Fruit fly (Drosophila melanogaster) whole organism, embryonic: ENCODE measurements around the gene CG6023.
A peak's percentile ranks its signal among the peaks of the same experiment; 100 is the strongest.

Source experiments
- Antp ChIP-seq: fragments of 200-800 bp; sonication (Bioruptor generic); optimal IDR thresholded peaks from 3 replicates; lab custom pipeline; 2016; ENCODE audit warnings: missing biosample characterization, missing genetic modification characterization
- CG10654 ChIP-seq: fragments of 200-800 bp; sonication (Bioruptor generic); optimal IDR thresholded peaks from 2 replicates; lab custom pipeline; 2016; ENCODE audit warnings: missing biosample characterization, missing genetic modification characterization
- CG10959 ChIP-seq: fragments of 200-800 bp; sonication (Bioruptor generic); IDR thresholded peaks from 2 replicates; pipeline ENCODE4 v1.3.6; 2022; ENCODE audit warnings: missing biosample characterization, missing genetic modification characterization
- CG11723 ChIP-seq: fragments of 200-800 bp; sonication (Bioruptor generic); optimal IDR thresholded peaks from 2 replicates; lab custom pipeline; 2017; ENCODE audit warnings: missing biosample characterization, mild to moderate bottlenecking, missing genetic modification characterization
- CG14014 ChIP-seq: fragments of 200-800 bp; sonication (Bioruptor generic); IDR thresholded peaks from 2 replicates; pipeline ENCODE4 v1.3.6; 2022; ENCODE audit warnings: missing biosample characterization, missing genetic modification characterization
- CG15479 ChIP-seq: fragments of 200-800 bp; sonication (Bioruptor generic); optimal IDR thresholded peaks from 3 replicates; lab custom pipeline; 2019; ENCODE audit warnings: missing biosample characterization, mild to moderate bottlenecking, missing genetic modification characterization, moderate library complexity
- CG16815 ChIP-seq: fragments of 200-800 bp; sonication (Bioruptor generic); optimal IDR thresholded peaks from 3 replicates; lab custom pipeline; 2017; ENCODE audit warnings: missing biosample characterization, mild to moderate bottlenecking, missing genetic modification characterization
- CG17612 ChIP-seq: fragments of 200-800 bp; sonication (Bioruptor generic); IDR thresholded peaks from 2 replicates; pipeline ENCODE4 v1.3.6; 2022; ENCODE audit warnings: missing biosample characterization, missing genetic modification characterization
- CG2129 ChIP-seq: fragments of 200-800 bp; sonication (Bioruptor generic); IDR thresholded peaks from 2 replicates; pipeline ENCODE4 v1.3.6; 2022; ENCODE audit warnings: missing biosample characterization, missing genetic modification characterization; ENCODE audit not compliant: partially characterized antibody
- CG2678 ChIP-seq: fragments of 200-800 bp; sonication (Bioruptor generic); optimal IDR thresholded peaks from 3 replicates; lab custom pipeline; 2019; ENCODE audit warnings: missing biosample characterization, mild to moderate bottlenecking, missing genetic modification characterization, moderate library complexity
- CG3838 ChIP-seq: fragments of 200-800 bp; sonication (Bioruptor generic); optimal IDR thresholded peaks from 3 replicates; lab custom pipeline; 2016; ENCODE audit warnings: missing biosample characterization, missing genetic modification characterization
- CG4328 ChIP-seq: fragments of 200-800 bp; sonication (Bioruptor generic); optimal IDR thresholded peaks from 3 replicates; lab custom pipeline; 2017; ENCODE audit warnings: missing biosample characterization, missing genetic modification reagents, missing genetic modification characterization
- CG5180 ChIP-seq: fragments of 200-800 bp; sonication (Bioruptor generic); optimal IDR thresholded peaks from 3 replicates; lab custom pipeline; 2017; ENCODE audit warnings: missing biosample characterization, missing genetic modification characterization, mild to moderate bottlenecking, moderate library complexity, missing genetic modification reagents
- CG6175 ChIP-seq: fragments of 200-800 bp; sonication (Bioruptor generic); IDR thresholded peaks from 3 replicates; pipeline ENCODE4 v1.3.6; 2022; ENCODE audit warnings: missing biosample characterization, missing genetic modification characterization
- CG6654 ChIP-seq: fragments of 200-800 bp; sonication (Bioruptor generic); optimal IDR thresholded peaks from 2 replicates; lab custom pipeline; 2017; ENCODE audit warnings: missing biosample characterization, mild to moderate bottlenecking, missing genetic modification characterization
- CG7556 ChIP-seq: fragments of 200-800 bp; sonication (Bioruptor generic); optimal IDR thresholded peaks from 2 replicates; lab custom pipeline; 2017; ENCODE audit warnings: missing biosample characterization, mild to moderate bottlenecking, missing genetic modification characterization
- CG8388 ChIP-seq: fragments of 200-800 bp; sonication (Bioruptor generic); optimal IDR thresholded peaks from 2 replicates; lab custom pipeline; 2019; ENCODE audit warnings: missing biosample characterization, mild to moderate bottlenecking, missing genetic modification characterization, moderate library complexity
- CG9609 ChIP-seq: fragments of 200-800 bp; sonication (Bioruptor generic); optimal IDR thresholded peaks from 3 replicates; lab custom pipeline; 2016; ENCODE audit warnings: missing biosample characterization, missing genetic modification characterization
- CG9817 ChIP-seq: fragments of 200-800 bp; sonication (Bioruptor generic); optimal IDR thresholded peaks from 2 replicates; lab custom pipeline; 2018; ENCODE audit warnings: missing biosample characterization, mild to moderate bottlenecking, missing genetic modification characterization, moderate library complexity
- CTCF ChIP-seq: fragments of 200-800 bp; sonication (Bioruptor generic); optimal IDR thresholded peaks from 2 replicates; lab custom pipeline; 2017; ENCODE audit warnings: missing biosample characterization, mild to moderate bottlenecking, missing genetic modification characterization, moderate library complexity
- Dbx ChIP-seq: fragments of 200-800 bp; sonication (Bioruptor generic); IDR thresholded peaks from 3 replicates; pipeline ENCODE4 v1.3.6; 2022; ENCODE audit warnings: missing biosample characterization, missing genetic modification characterization
- Doc3 ChIP-seq: fragments of 200-800 bp; sonication (Bioruptor generic); IDR thresholded peaks from 3 replicates; pipeline ENCODE4 v1.3.6; 2022; ENCODE audit warnings: missing biosample characterization, missing genetic modification characterization; ENCODE audit not compliant: partially characterized antibody
- E2f2 ChIP-seq: fragments of 200-800 bp; sonication (Bioruptor generic); IDR thresholded peaks from 2 replicates; pipeline ENCODE4 v1.3.6; 2022; ENCODE audit warnings: missing biosample characterization, missing genetic modification characterization
- Ets65A ChIP-seq: fragments of 200-800 bp; sonication (Bioruptor generic); peaks from one replicate; lab custom pipeline; 2016; ENCODE audit warnings: missing biosample characterization, missing genetic modification characterization
- HLH3B ChIP-seq: fragments of 200-800 bp; sonication (Bioruptor generic); IDR thresholded peaks from 2 replicates; pipeline ENCODE4 v1.3.6; 2022; ENCODE audit warnings: missing biosample characterization, missing genetic modification characterization
- HLH54F ChIP-seq: fragments of 200-800 bp; sonication (Bioruptor generic); optimal IDR thresholded peaks from 3 replicates; lab custom pipeline; 2016; ENCODE audit warnings: missing biosample characterization, missing genetic modification characterization
- HLHmδ ChIP-seq: fragments of 200-800 bp; sonication (Bioruptor generic); optimal IDR thresholded peaks from 2 replicates; lab custom pipeline; 2018; ENCODE audit warnings: missing biosample characterization, mild to moderate bottlenecking, missing genetic modification characterization, moderate library complexity
- Hey ChIP-seq: fragments of 200-800 bp; sonication (Bioruptor generic); optimal IDR thresholded peaks from 3 replicates; lab custom pipeline; 2018; ENCODE audit warnings: missing biosample characterization, mild to moderate bottlenecking, missing genetic modification characterization
- Hr39 ChIP-seq: fragments of >200 bp; optimal IDR thresholded peaks from 2 replicates; lab custom pipeline; 2017
- Mes4 ChIP-seq: fragments of 200-800 bp; sonication (Bioruptor generic); optimal IDR thresholded peaks from 2 replicates; lab custom pipeline; 2016; ENCODE audit warnings: missing biosample characterization, missing genetic modification characterization
- Ravus ChIP-seq: fragments of 200-800 bp; sonication (Bioruptor generic); IDR thresholded peaks from 2 replicates; pipeline ENCODE4 v1.3.6; 2022; ENCODE audit warnings: missing biosample characterization, missing genetic modification characterization
- Sin3A ChIP-seq: fragments of >200 bp; optimal IDR thresholded peaks from 2 replicates; lab custom pipeline; 2018
- Stat92E ChIP-seq, 3 experiments: fragments of >200 bp in 2 of 3; fragments of 200-800 bp in 1 of 3; sonication (Bioruptor generic) in 1 of 3; optimal IDR thresholded peaks; 2 replicates each; lab custom pipeline; 2017 to 2019; ENCODE audit warnings: missing biosample characterization in 3 of 3, missing genetic modification characterization in 3 of 3, mild to moderate bottlenecking in 1 of 3, moderate library complexity in 1 of 3
- bowl ChIP-seq: fragments of 200-800 bp; sonication (Bioruptor generic); IDR thresholded peaks from 2 replicates; pipeline ENCODE4 v1.3.6; 2022; ENCODE audit warnings: missing biosample characterization, missing genetic modification characterization
- cato ChIP-seq: fragments of 200-800 bp; sonication (Bioruptor generic); optimal IDR thresholded peaks from 2 replicates; lab custom pipeline; 2016; ENCODE audit warnings: missing biosample characterization, missing genetic modification characterization, borderline replicate concordance
- crp ChIP-seq, 2 experiments: fragments of 200-800 bp; sonication (Bioruptor generic); optimal IDR thresholded peaks; 2 replicates in 1 of 2; 3 replicates in 1 of 2; lab custom pipeline; 2017; ENCODE audit warnings: missing biosample characterization in 2 of 2, missing genetic modification characterization in 2 of 2, mild to moderate bottlenecking in 1 of 2, moderate library complexity in 1 of 2
- en ChIP-seq: fragments of 200-800 bp; sonication (Bioruptor generic); optimal IDR thresholded peaks from 2 replicates; lab custom pipeline; 2016; ENCODE audit warnings: missing biosample characterization, missing genetic modification characterization
- fd64A ChIP-seq: fragments of 200-800 bp; sonication (Bioruptor generic); optimal IDR thresholded peaks from 3 replicates; lab custom pipeline; 2018; ENCODE audit warnings: missing biosample characterization, mild to moderate bottlenecking, missing genetic modification characterization
- gsb ChIP-seq: fragments of 200-800 bp; sonication (Bioruptor generic); IDR thresholded peaks from 2 replicates; pipeline ENCODE4 v1.3.6; 2022; ENCODE audit warnings: missing biosample characterization, missing genetic modification characterization
- ind ChIP-seq: fragments of 200-800 bp; sonication (Bioruptor generic); optimal IDR thresholded peaks from 3 replicates; lab custom pipeline; 2016; ENCODE audit warnings: missing biosample characterization, missing genetic modification characterization
- kay ChIP-seq: fragments of 200-800 bp; sonication (Bioruptor generic); optimal IDR thresholded peaks from 2 replicates; lab custom pipeline; 2016; ENCODE audit warnings: missing biosample characterization, missing genetic modification characterization
- mld ChIP-seq: fragments of 200-800 bp; sonication (Bioruptor generic); IDR thresholded peaks from 3 replicates; pipeline ENCODE4 v1.3.6; 2022; ENCODE audit warnings: missing biosample characterization, missing genetic modification characterization; ENCODE audit not compliant: partially characterized antibody
- p53 ChIP-seq: fragments of 200-800 bp; sonication (Bioruptor generic); optimal IDR thresholded peaks from 2 replicates; lab custom pipeline; 2016; ENCODE audit warnings: missing biosample characterization, missing genetic modification characterization
- ranshi ChIP-seq: fragments of 200-800 bp; sonication (Bioruptor generic); IDR thresholded peaks from 2 replicates; pipeline ENCODE4 v1.3.6; 2022; ENCODE audit warnings: missing biosample characterization, missing genetic modification characterization
- sob ChIP-seq: fragments of 200-800 bp; sonication (Bioruptor generic); IDR thresholded peaks from 2 replicates; pipeline ENCODE4 v1.3.6; 2022; ENCODE audit warnings: missing biosample characterization, missing genetic modification characterization
- tio ChIP-seq: fragments of 200-800 bp; sonication (Bioruptor generic); optimal IDR thresholded peaks from 2 replicates; lab custom pipeline; 2017; ENCODE audit warnings: missing biosample characterization, missing genetic modification characterization, inconsistent platforms
- tll ChIP-seq, 2 experiments: fragments of 200-800 bp in 1 of 2; fragments of >200 bp in 1 of 2; sonication (Bioruptor generic) in 1 of 2; optimal IDR thresholded peaks; 2 replicates each; lab custom pipeline; 2017 to 2019; ENCODE audit warnings: missing biosample characterization in 2 of 2, missing genetic modification characterization in 2 of 2, mild to moderate bottlenecking in 1 of 2, moderate library complexity in 1 of 2
- tna ChIP-seq: fragments of 200-800 bp; sonication (Bioruptor generic); IDR thresholded peaks from 2 replicates; pipeline ENCODE4 v1.3.6; 2022; ENCODE audit warnings: missing biosample characterization, missing genetic modification characterization; ENCODE audit not compliant: partially characterized antibody
- vfl ChIP-seq: fragments of 200-800 bp; sonication (Bioruptor generic); optimal IDR thresholded peaks from 2 replicates; lab custom pipeline; 2016; ENCODE audit warnings: missing biosample characterization, missing genetic modification characterization
- wor ChIP-seq: fragments of 200-800 bp; sonication (Bioruptor generic); IDR thresholded peaks from 2 replicates; pipeline ENCODE4 v1.3.6; 2022; ENCODE audit warnings: missing biosample characterization, missing genetic modification characterization

CG6023 gene

DNA sequence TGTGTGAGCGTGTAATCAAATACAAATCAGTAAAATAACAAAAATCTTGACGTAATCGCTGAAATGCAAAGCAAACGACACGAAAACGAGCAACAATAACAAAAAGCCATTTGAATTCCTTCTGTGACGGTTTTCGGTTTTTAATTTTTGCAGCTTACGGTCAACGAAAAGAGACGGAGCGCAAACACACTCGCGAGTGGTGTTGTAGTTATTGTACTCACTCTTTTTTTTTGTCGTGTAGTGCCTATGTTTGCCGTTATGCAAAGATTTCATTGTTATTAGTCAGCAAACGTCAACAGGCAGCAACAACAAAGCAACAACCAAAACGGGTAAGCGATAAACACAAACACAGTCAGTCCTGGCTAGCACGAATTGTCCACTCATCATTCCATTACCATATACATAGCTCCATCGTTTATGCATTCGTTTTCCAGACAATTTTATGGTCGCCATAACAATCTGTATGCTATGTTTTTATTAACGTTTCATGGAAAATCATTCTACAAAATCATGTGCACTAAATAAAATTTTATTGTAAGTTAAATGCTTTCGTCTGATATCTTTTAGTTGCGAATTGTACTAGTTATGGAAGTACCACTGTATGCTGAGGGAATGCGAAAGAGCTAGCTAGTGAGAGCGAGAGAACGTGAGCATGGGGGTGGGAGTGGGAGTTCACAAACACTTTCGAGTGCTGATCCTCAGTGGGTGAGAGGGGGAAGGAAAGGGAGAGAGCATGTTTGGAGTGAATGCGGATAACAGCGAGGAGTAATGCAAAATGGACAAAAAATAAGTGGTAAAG lies 46.1 kb upstream of the CG6023 start (continued):
- TF ChIP-seq CG7556 (GFP tag; lab: Kevin White, UChicago) (peak; percentile 36), tio (GFP tag; lab: Kevin White, UChicago) (peak; percentile 36), CG6654 (GFP tag; lab: Kevin White, UChicago) (peak; percentile 40), cato (GFP tag; lab: Kevin White, UChicago) (no peak), Sin3A (no peak), CG16815 (GFP tag; lab: Kevin White, UChicago) (peak; percentile 54), HLHmδ (GFP tag; lab: Kevin White, UChicago) (no peak), Antp (peak; percentile 50), CG10654 (GFP tag; lab: Kevin White, UChicago) (no peak), CG8388 (peak; percentile 37), CG10959 (GFP tag; lab: Robert Waterston, UW) (no peak), vfl (GFP tag; lab: Kevin White, UChicago) (no peak), Mes4 (no peak), CG17612 (0 out of 2 replicates have a peak, but pooled peaks have one; percentile 47), HLH54F (GFP tag; lab: Kevin White, UChicago) (peak; percentile 67), crp (GFP tag; optimal IDR thresholded peaks at IDR 0.05; lab: Kevin White, UChicago) (no peak), CG4328 (peak; percentile 84), ind (GFP tag; lab: Kevin White, UChicago) (peak; percentile 58), fd64A (GFP tag; lab: Kevin White, UChicago) (peak; percentile 35), Ets65A (peak; percentile 98), CG3838 (GFP tag; lab: Kevin White, UChicago) (peak; percentile 36), tna (GFP tag; lab: Robert Waterston, UW) (no peak), Dbx (GFP tag; lab: Robert Waterston, UW) (peak; percentile 78), gsb (peak; percentile 42), CG14014 (GFP tag; lab: Robert Waterston, UW) (peak; percentile 91), mld (no peak), CG2129 (no peak), CG5180 (peak; percentile 54), CTCF (GFP tag; lab: Kevin White, UChicago) (no peak), en (no peak), Hey (tag; lab: Kevin White, UChicago) (peak; percentile 5), E2f2 (GFP tag; lab: Robert Waterston, UW) (peak; percentile 28; the same call in 1 of the 2 replicates), bowl (GFP tag; lab: Robert Waterston, UW) (peak; percentile 59; the same call in 1 of the 2 replicates), CG9609 (peak; percentile 54), Stat92E (GFP tag; optimal IDR thresholded peaks at IDR 0.05; lab: Kevin White, UChicago) (no peak), CG11723 (GFP tag; lab: Kevin White, UChicago) (peak; percentile 12), sob (GFP tag; lab: Robert Waterston, UW) (peak; percentile 80), CG15479 (GFP tag; lab: Kevin White, UChicago) (no peak), CG9817 (tag; lab: Kevin White, UChicago) (peak; percentile 91), kay (peak; percentile 75), CG2678 (tag; lab: Kevin White, UChicago) (peak; percentile 91), ranshi (GFP tag; lab: Robert Waterston, UW) (peak; percentile 62; the same call in 1 of the 2 replicates), p53 (GFP tag; lab: Kevin White, UChicago) (no peak), Ravus (GFP tag; lab: Robert Waterston, UW) (peak; percentile 9; the same call in 1 of the 2 replicates), wor (GFP tag; lab: Robert Waterston, UW) (peak; percentile 63; the same call in 1 of the 2 replicates), HLH3B (peak; percentile 52; the same call in 1 of the 2 replicates), tll (GFP tag; optimal IDR thresholded peaks at IDR 0.05; lab: Kevin White, UChicago) (no peak), CG6175 (peak; percentile 49; the same call in 2 of the 3 replicates), Hr39 (lab: Kevin White, UChicago) (no peak), Doc3 (GFP tag; lab: Robert Waterston, UW) (no peak)
